Worm (Caenorhabditis elegans) whole organism, young adult: ENCODE measurements around the gene srsx-11.

Experiments used
- B0035.1 ChIP-seq: sonication (generic microtip); optimal IDR thresholded peaks from 2 replicates; lab custom pipeline; 2016; ENCODE audit warnings: missing genetic modification characterization, mild to moderate bottlenecking, missing compliant biosample characterization, missing genotype, missing genetic modification reagents
- Y95B8A.8 ChIP-seq: fragments of 200-800 bp; sonication (Bioruptor generic); IDR thresholded peaks from 2 replicates; pipeline ENCODE4 v1.3.6; 2022; ENCODE audit warnings: missing genetic modification reagents, missing genetic modification characterization, missing compliant biosample characterization
- ama-1 ChIP-seq, 3 experiments: fragments of 150-350 bp in 1 of 3; sonication (generic microtip) in 2 of 3; optimal IDR thresholded peaks; 2 replicates each; lab custom pipeline; 2014 to 2018; ENCODE audit warnings: missing biosample characterization in 2 of 3, missing genetic modification characterization in 2 of 3, missing genetic modification reagents in 2 of 3
- ceh-40 ChIP-seq: fragments of 200-800 bp; sonication (Bioruptor generic); IDR thresholded peaks from 2 replicates; pipeline ENCODE4 v1.3.6; 2022; ENCODE audit warnings: missing genetic modification characterization, missing compliant biosample characterization
- mxl-1 ChIP-seq: sonication (generic microtip); optimal IDR thresholded peaks from 2 replicates; lab custom pipeline; 2016; ENCODE audit warnings: missing genetic modification characterization, missing compliant biosample characterization
- nfya-1 ChIP-seq: sonication (generic microtip); optimal IDR thresholded peaks from 2 replicates; lab custom pipeline; 2017; ENCODE audit warnings: antibody characterized with exemption, missing compliant biosample characterization, missing genetic modification characterization, borderline replicate concordance; ENCODE audit not compliant: insufficient read depth
- tlf-1 ChIP-seq: fragments of 200-800 bp; sonication (Bioruptor generic); optimal IDR thresholded peaks from 2 replicates; lab custom pipeline; 2018; ENCODE audit warnings: mild to moderate bottlenecking, missing genetic modification characterization, missing compliant biosample characterization
- ztf-6 ChIP-seq: fragments of 200-800 bp; sonication (Bioruptor generic); IDR thresholded peaks from 2 replicates; pipeline ENCODE4 v1.3.6; 2022; ENCODE audit warnings: missing genetic modification reagents, missing genetic modification characterization, missing compliant biosample characterization

- no peak for TF ChIP-seq ama-1 (optimal IDR thresholded peaks at IDR 0.05; lab: Kevin White, UChicago)
- no peak for TF ChIP-seq ama-1 (GFP tag; optimal IDR thresholded peaks at IDR 0.05; lab: Kevin White, UChicago)
- no peak for TF ChIP-seq ztf-6 (GFP tag; lab: Robert Waterston, UW)
- no peak for TF ChIP-seq B0035.1 (tag; lab: Kevin White, UChicago)
- no peak for TF ChIP-seq tlf-1 (GFP tag; lab: Kevin White, UChicago)
- TF ChIP-seq nfya-1 (tag; lab: Kevin White, UChicago): no peak
- TF ChIP-seq mxl-1 (tag; lab: Kevin White, UChicago): no peak
- no peak for TF ChIP-seq Y95B8A.8 (GFP tag; lab: Robert Waterston, UW)
- TF ChIP-seq ceh-40 (GFP tag; lab: Robert Waterston, UW): no peak
Observed at ce11 chrV:5016728-5017127, 37.8 kb upstream of the srsx-11 start.
